Fruit fly (Drosophila melanogaster) whole organism, embryonic: Measurements from ENCODE around the gene CG43338.

Experiments
- Ada2b ChIP-seq: fragments of 200-800 bp; sonication (Bioruptor generic); IDR thresholded peaks from 2 replicates; pipeline ENCODE4 v1.3.6; 2022; ENCODE audit warnings: missing biosample characterization, missing genetic modification characterization
- Atf6 ChIP-seq: fragments of 200-800 bp; sonication (Bioruptor generic); IDR thresholded peaks from 2 replicates; pipeline ENCODE4 v1.3.6; 2022; ENCODE audit warnings: missing biosample characterization, missing genetic modification characterization
- CG10321 ChIP-seq: fragments of 200-800 bp; sonication (Bioruptor generic); IDR thresholded peaks from 2 replicates; pipeline ENCODE4 v1.3.6; 2022; ENCODE audit warnings: missing biosample characterization, missing genetic modification characterization
- CG10565 ChIP-seq: fragments of 200-800 bp; sonication (Bioruptor generic); optimal IDR thresholded peaks from 3 replicates; lab custom pipeline; 2016; ENCODE audit warnings: missing biosample characterization, mild to moderate bottlenecking, missing genetic modification characterization
- CG10959 ChIP-seq: fragments of 200-800 bp; sonication (Bioruptor generic); IDR thresholded peaks from 2 replicates; pipeline ENCODE4 v1.3.6; 2022; ENCODE audit warnings: missing biosample characterization, missing genetic modification characterization
- CG10979 ChIP-seq: fragments of 200-800 bp; sonication (Bioruptor generic); optimal IDR thresholded peaks from 2 replicates; lab custom pipeline; 2018; ENCODE audit warnings: missing biosample characterization, mild to moderate bottlenecking, missing genetic modification characterization, moderate library complexity
- CG11247 ChIP-seq: fragments of 200-800 bp; sonication (Bioruptor generic); IDR thresholded peaks from 2 replicates; pipeline ENCODE4 v1.3.6; 2022; ENCODE audit warnings: missing biosample characterization, missing genetic modification characterization
- CG11695 ChIP-seq: fragments of 200-800 bp; sonication (Bioruptor generic); IDR thresholded peaks from 3 replicates; pipeline ENCODE4 v1.3.6; 2022; ENCODE audit warnings: missing biosample characterization, missing genetic modification characterization
- CG12104 ChIP-seq: fragments of 200-800 bp; sonication (Bioruptor generic); optimal IDR thresholded peaks from 3 replicates; lab custom pipeline; 2016; ENCODE audit warnings: missing biosample characterization, missing genetic modification characterization
- CG1233 ChIP-seq: fragments of 200-800 bp; sonication (Bioruptor generic); optimal IDR thresholded peaks from 4 replicates; lab custom pipeline; 2018; ENCODE audit warnings: missing biosample characterization, mild to moderate bottlenecking, missing genetic modification characterization
- CG12659 ChIP-seq: fragments of 200-800 bp; sonication (Bioruptor generic); optimal IDR thresholded peaks from 3 replicates; lab custom pipeline; 2017; ENCODE audit warnings: mild to moderate bottlenecking, missing biosample characterization, missing genetic modification reagents, missing genetic modification characterization
- CG13624 ChIP-seq: fragments of 200-800 bp; sonication (Bioruptor generic); optimal IDR thresholded peaks from 2 replicates; lab custom pipeline; 2016; ENCODE audit warnings: missing biosample characterization, missing genetic modification characterization
- CG15479 ChIP-seq: fragments of 200-800 bp; sonication (Bioruptor generic); optimal IDR thresholded peaks from 3 replicates; lab custom pipeline; 2019; ENCODE audit warnings: missing biosample characterization, mild to moderate bottlenecking, missing genetic modification characterization, moderate library complexity
- CG16779 ChIP-seq: fragments of 200-800 bp; sonication (Bioruptor generic); IDR thresholded peaks from 2 replicates; pipeline ENCODE4 v1.3.6; 2022; ENCODE audit warnings: missing biosample characterization, missing genetic modification characterization
- CG16863 ChIP-seq: fragments of 200-800 bp; sonication (Bioruptor generic); optimal IDR thresholded peaks from 3 replicates; lab custom pipeline; 2016; ENCODE audit warnings: missing biosample characterization, missing genetic modification characterization
- CG17385 ChIP-seq: fragments of 200-800 bp; sonication (Bioruptor generic); optimal IDR thresholded peaks from 3 replicates; lab custom pipeline; 2018; ENCODE audit warnings: missing biosample characterization, mild to moderate bottlenecking, missing genetic modification characterization
- CG2199 ChIP-seq: fragments of 200-800 bp; sonication (Bioruptor generic); IDR thresholded peaks from 3 replicates; pipeline ENCODE4 v1.3.6; 2022; ENCODE audit warnings: missing biosample characterization, missing genetic modification characterization
- CG30020 ChIP-seq: fragments of 200-800 bp; optimal IDR thresholded peaks from 2 replicates; lab custom pipeline; 2019; ENCODE audit warnings: missing biosample characterization, mild to moderate bottlenecking, missing genetic modification characterization, moderate library complexity
- CG32532 ChIP-seq: fragments of 200-800 bp; sonication (Bioruptor generic); IDR thresholded peaks from 2 replicates; pipeline ENCODE4 v1.3.6; 2022; ENCODE audit warnings: missing biosample characterization, missing genetic modification characterization
- CG32772 ChIP-seq: fragments of 200-800 bp; sonication (Bioruptor generic); IDR thresholded peaks from 2 replicates; pipeline ENCODE4 v1.3.6; 2022; ENCODE audit warnings: missing biosample characterization, missing genetic modification characterization
- CG3281 ChIP-seq: fragments of 200-800 bp; sonication (Bioruptor generic); optimal IDR thresholded peaks from 3 replicates; lab custom pipeline; 2017; ENCODE audit warnings: missing biosample characterization, mild to moderate bottlenecking, missing genetic modification characterization
- CG34224 ChIP-seq: fragments of 200-800 bp; sonication (Bioruptor generic); IDR thresholded peaks from 3 replicates; pipeline ENCODE4 v1.3.6; 2022; ENCODE audit warnings: missing biosample characterization, missing genetic modification characterization; ENCODE audit not compliant: partially characterized antibody
- CG34376 ChIP-seq: fragments of 200-800 bp; sonication (Bioruptor generic); optimal IDR thresholded peaks from 2 replicates; lab custom pipeline; 2018; ENCODE audit warnings: missing biosample characterization, mild to moderate bottlenecking, missing genetic modification characterization
- CG6175 ChIP-seq: fragments of 200-800 bp; sonication (Bioruptor generic); IDR thresholded peaks from 3 replicates; pipeline ENCODE4 v1.3.6; 2022; ENCODE audit warnings: missing biosample characterization, missing genetic modification characterization
- CG6272 ChIP-seq: fragments of 200-800 bp; sonication (Bioruptor generic); IDR thresholded peaks from 2 replicates; pipeline ENCODE4 v1.3.6; 2022; ENCODE audit warnings: missing biosample characterization, missing genetic modification characterization
- CG6791 ChIP-seq: fragments of 200-800 bp; sonication (Bioruptor generic); IDR thresholded peaks from 3 replicates; pipeline ENCODE4 v1.3.6; 2022; ENCODE audit warnings: missing biosample characterization, missing genetic modification characterization; ENCODE audit not compliant: partially characterized antibody
- CG7786 ChIP-seq: fragments of 200-800 bp; sonication (Bioruptor generic); optimal IDR thresholded peaks from 2 replicates; lab custom pipeline; 2016; ENCODE audit warnings: missing biosample characterization, missing genetic modification characterization
- CG9727 ChIP-seq: fragments of 200-800 bp; sonication (Bioruptor generic); optimal IDR thresholded peaks from 3 replicates; lab custom pipeline; 2017; ENCODE audit warnings: missing biosample characterization, mild to moderate bottlenecking, missing genetic modification characterization
- CG9817 ChIP-seq: fragments of 200-800 bp; sonication (Bioruptor generic); optimal IDR thresholded peaks from 2 replicates; lab custom pipeline; 2018; ENCODE audit warnings: missing biosample characterization, mild to moderate bottlenecking, missing genetic modification characterization, moderate library complexity
- D19A ChIP-seq: fragments of 200-800 bp; optimal IDR thresholded peaks from 3 replicates; lab custom pipeline; 2019; ENCODE audit warnings: missing biosample characterization, mild to moderate bottlenecking, missing genetic modification characterization, moderate library complexity
- Dek ChIP-seq: fragments of 200-800 bp; sonication (Bioruptor generic); optimal IDR thresholded peaks from 3 replicates; lab custom pipeline; 2019; ENCODE audit warnings: missing biosample characterization, mild to moderate bottlenecking, missing genetic modification characterization, moderate library complexity
- Doc2 ChIP-seq: fragments of 200-800 bp; sonication (Bioruptor generic); IDR thresholded peaks from 2 replicates; pipeline ENCODE4 v1.3.6; 2022; ENCODE audit warnings: missing biosample characterization, missing genetic modification characterization
- Gsc ChIP-seq: fragments of 200-800 bp; sonication (Bioruptor generic); IDR thresholded peaks from 2 replicates; pipeline ENCODE4 v1.3.6; 2022; ENCODE audit warnings: missing biosample characterization, missing genetic modification characterization
- H15 ChIP-seq: fragments of 200-800 bp; sonication (Bioruptor generic); IDR thresholded peaks from 3 replicates; pipeline ENCODE4 v1.3.6; 2022; ENCODE audit warnings: missing biosample characterization, missing genetic modification characterization
- Hmx ChIP-seq: fragments of 200-800 bp; sonication (Bioruptor generic); optimal IDR thresholded peaks from 2 replicates; lab custom pipeline; 2016; ENCODE audit warnings: missing biosample characterization, missing genetic modification characterization
- Kr ChIP-seq: fragments of 200-800 bp; sonication (Bioruptor generic); optimal IDR thresholded peaks from 2 replicates; lab custom pipeline; 2017; ENCODE audit warnings: missing biosample characterization, mild to moderate bottlenecking, missing genetic modification characterization
- Oli ChIP-seq: fragments of 200-800 bp; sonication (Bioruptor generic); optimal IDR thresholded peaks from 2 replicates; lab custom pipeline; 2018; ENCODE audit warnings: missing biosample characterization, mild to moderate bottlenecking, missing genetic modification characterization, moderate library complexity
- Rfx ChIP-seq: fragments of 200-800 bp; sonication (Bioruptor generic); IDR thresholded peaks from 2 replicates; pipeline ENCODE4 v1.3.6; 2022; ENCODE audit warnings: missing biosample characterization, missing genetic modification characterization
- Trl ChIP-seq, 3 experiments: fragments of >200 bp in 2 of 3; fragments of 200-800 bp in 1 of 3; sonication (Bioruptor generic) in 1 of 3; optimal IDR thresholded peaks; 2 replicates in 1 of 3; 3 replicates in 2 of 3; lab custom pipeline; 2016 to 2017; ENCODE audit warnings: missing biosample characterization in 1 of 3, missing genetic modification characterization in 1 of 3
- ara ChIP-seq: fragments of 200-800 bp; sonication (Bioruptor generic); IDR thresholded peaks from 2 replicates; pipeline ENCODE4 v1.3.6; 2022; ENCODE audit warnings: missing biosample characterization, missing genetic modification characterization
- caup ChIP-seq: fragments of 200-800 bp; sonication (Bioruptor generic); optimal IDR thresholded peaks from 3 replicates; lab custom pipeline; 2017; ENCODE audit warnings: missing biosample characterization, mild to moderate bottlenecking, missing genetic modification characterization, moderate library complexity; ENCODE audit not compliant: severe bottlenecking
- dmrt99B ChIP-seq: fragments of 200-800 bp; sonication (Bioruptor generic); optimal IDR thresholded peaks from 2 replicates; lab custom pipeline; 2018; ENCODE audit warnings: missing biosample characterization, mild to moderate bottlenecking, missing genetic modification characterization, moderate library complexity
- fd96Cb ChIP-seq: fragments of 200-800 bp; sonication (Bioruptor generic); optimal IDR thresholded peaks from 2 replicates; lab custom pipeline; 2018; ENCODE audit warnings: missing biosample characterization, mild to moderate bottlenecking, missing genetic modification characterization, moderate library complexity
- fu2 ChIP-seq: fragments of 200-800 bp; sonication (Bioruptor generic); optimal IDR thresholded peaks from 2 replicates; lab custom pipeline; 2016; ENCODE audit warnings: missing biosample characterization, missing genetic modification characterization
- gfzf ChIP-seq: fragments of 200-800 bp; sonication (Bioruptor generic); optimal IDR thresholded peaks from 2 replicates; lab custom pipeline; 2016; ENCODE audit warnings: missing biosample characterization, mild to moderate bottlenecking, missing genetic modification characterization, moderate library complexity
- jumu ChIP-seq: fragments of 200-800 bp; sonication (Bioruptor generic); optimal IDR thresholded peaks from 3 replicates; lab custom pipeline; 2016; ENCODE audit warnings: missing biosample characterization, missing genetic modification characterization
- nau ChIP-seq: fragments of 200-800 bp; sonication (Bioruptor generic); optimal IDR thresholded peaks from 3 replicates; lab custom pipeline; 2017; ENCODE audit warnings: missing biosample characterization, mild to moderate bottlenecking, missing genetic modification characterization, missing genetic modification reagents
- salm ChIP-seq: fragments of 200-800 bp; sonication (Bioruptor generic); optimal IDR thresholded peaks from 2 replicates; lab custom pipeline; 2018; ENCODE audit warnings: missing biosample characterization, mild to moderate bottlenecking, missing genetic modification characterization
- shn ChIP-seq: fragments of 200-800 bp; sonication (Bioruptor generic); optimal IDR thresholded peaks from 3 replicates; lab custom pipeline; 2016; ENCODE audit warnings: missing biosample characterization, missing genetic modification characterization
- usp ChIP-seq: fragments of >200 bp; optimal IDR thresholded peaks from 2 replicates; lab custom pipeline; 2017; ENCODE audit warnings: missing biosample characterization, missing genetic modification characterization
- wek ChIP-seq: fragments of 200-800 bp; sonication (Bioruptor generic); optimal IDR thresholded peaks from 3 replicates; lab custom pipeline; 2018; ENCODE audit warnings: missing biosample characterization, mild to moderate bottlenecking, missing genetic modification characterization, moderate library complexity

Gene CG43338

dm6 chr2L:18695404-18695804 is 24.4 kb upstream of the CG43338 start, which contains the start of the genes CG10383 and CG10338 (continued):
- TF ChIP-seq Rfx (GFP tag; lab: Robert Waterston, UW) (peak; percentile 94), CG7786 (peak; percentile 90), CG13624 (GFP tag; lab: Kevin White, UChicago) (peak; percentile 92), CG32532 (GFP tag; lab: Robert Waterston, UW) (peak; percentile 94), CG11247 (GFP tag; lab: Robert Waterston, UW) (peak; percentile 90), Kr (GFP tag; lab: Kevin White, UChicago) (no peak), CG34376 (peak; percentile 72), CG2199 (GFP tag; lab: Robert Waterston, UW) (peak; percentile 80; the same call in 2 of the 3 replicates), shn (GFP tag; lab: Kevin White, UChicago) (peak; percentile 92), CG32772 (GFP tag; lab: Robert Waterston, UW) (peak; percentile 90), Gsc (GFP tag; lab: Robert Waterston, UW) (peak; percentile 63), CG3281 (GFP tag; lab: Kevin White, UChicago) (peak; percentile 82), CG10959 (GFP tag; lab: Robert Waterston, UW) (no peak), Dek (peak; percentile 62), dmrt99B (tag; lab: Kevin White, UChicago) (peak; percentile 72), D19A (tag; lab: Kevin White, UChicago) (peak; percentile 51), fd96Cb (peak; percentile 70), CG12104 (GFP tag; lab: Kevin White, UChicago) (peak; percentile 71), gfzf (GFP tag; lab: Kevin White, UChicago) (peak; percentile 77), salm (tag; lab: Kevin White, UChicago) (peak; percentile 56), CG17385 (GFP tag; lab: Kevin White, UChicago) (peak; percentile 82), Atf6 (peak; percentile 88), CG12659 (GFP tag; lab: Kevin White, UChicago) (peak; percentile 90), CG6272 (GFP tag; lab: Robert Waterston, UW) (peak; percentile 88), CG6791 (GFP tag; lab: Robert Waterston, UW) (no peak), CG10565 (GFP tag; lab: Kevin White, UChicago) (no peak), Trl (optimal IDR thresholded peaks at IDR 0.05; lab: Kevin White, UChicago) (no peak), Trl (GFP tag; optimal IDR thresholded peaks at IDR 0.05; lab: Kevin White, UChicago) (peak; percentile 94), caup (peak; percentile 77), jumu (GFP tag; lab: Kevin White, UChicago) (peak; percentile 94), fu2 (peak; percentile 83), usp (GFP tag; lab: Kevin White, UChicago) (no peak), Ada2b (GFP tag; lab: Robert Waterston, UW) (peak; percentile 88), wek (peak; percentile 13), CG10979 (tag; lab: Kevin White, UChicago) (peak; percentile 64), Oli (tag; lab: Kevin White, UChicago) (peak; percentile 73), Hmx (GFP tag; lab: Kevin White, UChicago) (peak; percentile 66), CG16779 (GFP tag; lab: Robert Waterston, UW) (peak; percentile 93), ara (GFP tag; lab: Robert Waterston, UW) (peak; percentile 81), nau (GFP tag; lab: Kevin White, UChicago) (no peak), CG11695 (peak; percentile 75), CG16863 (GFP tag; lab: Kevin White, UChicago) (peak; percentile 83), H15 (GFP tag; lab: Robert Waterston, UW) (peak; percentile 91), CG15479 (GFP tag; lab: Kevin White, UChicago) (no peak), CG9817 (tag; lab: Kevin White, UChicago) (peak; percentile 78), Doc2 (GFP tag; lab: Robert Waterston, UW) (peak; percentile 37; the same call in 1 of the 2 replicates), CG30020 (peak; percentile 44), CG34224 (no peak), CG1233 (peak; percentile 41), CG9727 (GFP tag; lab: Kevin White, UChicago) (peak; percentile 80), CG10321 (GFP tag; lab: Robert Waterston, UW) (peak; percentile 75), CG6175 (peak; percentile 79; the same call in 2 of the 3 replicates)
